Worm (Caenorhabditis elegans): Measurements from ENCODE around the gene tcl-2.

Gene tcl-2

DNA sequence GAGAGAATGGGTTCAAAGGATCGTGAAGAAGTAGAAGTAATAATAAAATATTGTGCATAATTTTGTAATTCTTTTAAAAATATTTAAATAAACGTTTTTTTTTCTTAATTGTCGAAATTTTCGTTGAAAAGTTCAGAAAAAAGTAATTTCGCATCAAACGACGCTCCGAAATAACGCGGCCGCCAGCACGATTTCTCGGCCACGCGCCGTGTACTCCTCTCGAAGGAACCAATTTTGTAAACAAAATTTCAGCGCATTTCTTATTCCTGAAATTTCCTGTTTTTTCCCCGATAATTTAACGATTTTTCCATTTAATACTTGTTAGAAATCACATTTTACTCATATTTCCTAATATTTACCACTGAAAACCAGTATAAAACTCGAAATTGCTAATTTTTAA is 13.2 kb downstream of the tcl-2 start, which contains the start of gene Y38C1AA.12:
Gene Y38C1AA.12, plus strand, starts transcription at position 211 of the 400 bp plus-strand sequence.
- TF ChIP-seq unc-86 (tag; optimal IDR thresholded peaks at IDR 0.05) (peak; percentile 41), ceh-30 (tag; optimal IDR thresholded peaks at IDR 0.05) (no peak), nhr-11 (tag; optimal IDR thresholded peaks at IDR 0.05) (no peak), unc-42 (tag; optimal IDR thresholded peaks at IDR 0.05) (peak; percentile 32), ets-4 (tag; optimal IDR thresholded peaks at IDR 0.05) (peak; percentile 87), ceh-31 (tag; optimal IDR thresholded peaks at IDR 0.05) (peak; percentile 93), ceh-14 (tag; optimal IDR thresholded peaks at IDR 0.05) (peak; percentile 65), ahr-1 (tag; optimal IDR thresholded peaks at IDR 0.05) (peak; percentile 65), fkh-6 (tag; optimal IDR thresholded peaks at IDR 0.05) (peak; percentile 52), pha-2 (tag; optimal IDR thresholded peaks at IDR 0.05) (peak; percentile 65), fax-1 (tag; optimal IDR thresholded peaks at IDR 0.05) (peak; percentile 74), ref-2 (tag; optimal IDR thresholded peaks at IDR 0.05) (peak; percentile 89), hlh-8 (tag; optimal IDR thresholded peaks at IDR 0.05) (peak; percentile 91), lim-6 (tag; optimal IDR thresholded peaks at IDR 0.05) (peak; percentile 58), F13H6.1 (tag; optimal IDR thresholded peaks at IDR 0.05) (peak; percentile 63), tbx-2 (tag; optimal IDR thresholded peaks at IDR 0.05) (peak; percentile 90), dmd-4 (tag; optimal IDR thresholded peaks at IDR 0.05; ENCODE audit: borderline replicate concordance) (no peak), zip-5 (tag; optimal IDR thresholded peaks at IDR 0.05) (peak; percentile 89), ceh-34 (tag; optimal IDR thresholded peaks at IDR 0.05) (peak; percentile 71), elt-2 (tag; optimal IDR thresholded peaks at IDR 0.05) (peak; percentile 81), ttx-3 (tag; optimal IDR thresholded peaks at IDR 0.05) (peak; percentile 51), rnt-1 (tag; optimal IDR thresholded peaks at IDR 0.05) (peak; percentile 74), hlh-15 (tag; optimal IDR thresholded peaks at IDR 0.05) (peak; percentile 44), mec-3 (tag; optimal IDR thresholded peaks at IDR 0.05; ENCODE audit: borderline replicate concordance) (peak; percentile 56), unc-3 (GFP tag; conservative IDR thresholded peaks at IDR 0.05) (peak; percentile 57), unc-3 (tag; optimal IDR thresholded peaks at IDR 0.05) (no peak), unc-55 (GFP tag; optimal IDR thresholded peaks at IDR 0.05) (peak; percentile 67), dve-1 (tag; optimal IDR thresholded peaks at IDR 0.05) (no peak), ceh-2 (tag; optimal IDR thresholded peaks at IDR 0.05) (peak; percentile 86), ztf-16 (tag; optimal IDR thresholded peaks at IDR 0.05) (peak; percentile 53), gmeb-2 (tag; optimal IDR thresholded peaks at IDR 0.05) (no peak), ceh-48 (tag; optimal IDR thresholded peaks at IDR 0.05) (peak; percentile 11), pat-9 (tag; optimal IDR thresholded peaks at IDR 0.05) (no peak), hlh-6 (tag; optimal IDR thresholded peaks at IDR 0.05) (peak; percentile 39), ceh-18 (tag; optimal IDR thresholded peaks at IDR 0.05) (peak; percentile 56), pag-3 (tag; optimal IDR thresholded peaks at IDR 0.05; ENCODE audit: borderline replicate concordance) (no peak), che-1 (tag; optimal IDR thresholded peaks at IDR 0.05) (no peak), tbx-7 (tag; optimal IDR thresholded peaks at IDR 0.05) (peak; percentile 92), C08G9.2 (tag; optimal IDR thresholded peaks at IDR 0.05) (peak; percentile 94), eyg-1 (tag; optimal IDR thresholded peaks at IDR 0.05) (peak; percentile 53), pqm-1 (tag; optimal IDR thresholded peaks at IDR 0.05) (peak; percentile 28), nfya-1 (tag; optimal IDR thresholded peaks at IDR 0.05) (peak; percentile 35), sox-2 (GFP tag; IDR thresholded peaks at IDR 0.05) (no peak)

ce11 chrIV:194442-194841 is 15.6 kb downstream of the tcl-2 start, which contains the start of gene csn-3:
Gene csn-3 (plus strand): TSS chrIV:194742.
- no peak for TF ChIP-seq rnt-1 (tag; optimal IDR thresholded peaks at IDR 0.05)
- no peak for TF ChIP-seq ceh-6 (GFP tag; optimal IDR thresholded peaks at IDR 0.05)
- no peak for TF ChIP-seq T23F11.4 (GFP tag; optimal IDR thresholded peaks at IDR 0.05)
- no peak for TF ChIP-seq pha-2 (tag; optimal IDR thresholded peaks at IDR 0.05)
- no peak for TF ChIP-seq pha-4 (tag; optimal IDR thresholded peaks at IDR 0.05)
- no peak for TF ChIP-seq fkh-10 (GFP tag; optimal IDR thresholded peaks at IDR 0.05)
- TF ChIP-seq mec-3 (tag; optimal IDR thresholded peaks at IDR 0.05; ENCODE audit: borderline replicate concordance) = no peak
- no peak for TF ChIP-seq hlh-13 (GFP tag; optimal IDR thresholded peaks at IDR 0.05)
- TF ChIP-seq tbx-7 (tag; optimal IDR thresholded peaks at IDR 0.05) = no peak
- TF ChIP-seq odd-2 (tag; optimal IDR thresholded peaks at IDR 0.05) = no peak
- TF ChIP-seq hlh-8 (tag; optimal IDR thresholded peaks at IDR 0.05) = no peak
- no peak for TF ChIP-seq C08G9.2 (tag; optimal IDR thresholded peaks at IDR 0.05)
- TF ChIP-seq unc-42 (tag; optimal IDR thresholded peaks at IDR 0.05) = no peak
- TF ChIP-seq K02D7.2 (tag; optimal IDR thresholded peaks at IDR 0.05) = no peak
- TF ChIP-seq ama-1 (optimal IDR thresholded peaks at IDR 0.05) = no peak
- no peak for TF ChIP-seq C38D4.7 (GFP tag; optimal IDR thresholded peaks at IDR 0.05)
- TF ChIP-seq tbx-2 (tag; optimal IDR thresholded peaks at IDR 0.05) = no peak

All from whole organism, late embryonic.